Fruit fly (Drosophila melanogaster): ENCODE measurements around the gene CG1637.

Gene CG1637

dm6 chrX:10905047-10905446, 27.4 kb upstream of the CG1637 start (continued):
- TF ChIP-seq salm (tag; optimal IDR thresholded peaks at IDR 0.05) = no peak
- TF ChIP-seq scrt (GFP tag; optimal IDR thresholded peaks at IDR 0.05) = peak; percentile 6
- no peak for TF ChIP-seq ro (GFP tag; IDR thresholded peaks at IDR 0.05)
- TF ChIP-seq CG13287 (GFP tag; IDR thresholded peaks at IDR 0.05; ENCODE audit: partially characterized antibody) = no peak
- no peak for TF ChIP-seq br (optimal IDR thresholded peaks at IDR 0.05)
- TF ChIP-seq BEAF-32 (GFP tag; optimal IDR thresholded peaks at IDR 0.05) = no peak
- peak; percentile 57 for TF ChIP-seq CG1602 (GFP tag; optimal IDR thresholded peaks at IDR 0.05)
- TF ChIP-seq Dek (tag; optimal IDR thresholded peaks at IDR 0.05) = peak; percentile 39
- peak; percentile 69 for TF ChIP-seq CG15269 (tag; optimal IDR thresholded peaks at IDR 0.05)
- TF ChIP-seq CG10565 (GFP tag; optimal IDR thresholded peaks at IDR 0.05) = no peak
- TF ChIP-seq CG12659 (GFP tag; optimal IDR thresholded peaks at IDR 0.05) = peak; percentile 56
- peak; percentile 64 for TF ChIP-seq Blimp-1 (GFP tag; optimal IDR thresholded peaks at IDR 0.05)
- peak; percentile 86 for TF ChIP-seq CG17361 (GFP tag; IDR thresholded peaks at IDR 0.05)
- TF ChIP-seq Nf-YA (GFP tag; IDR thresholded peaks at IDR 0.05) = peak; percentile 30; the same call in 1 of the 2 replicates
- TF ChIP-seq CG12942 (GFP tag; optimal IDR thresholded peaks at IDR 0.05) = peak; percentile 7
- peak; percentile 19 for TF ChIP-seq CG13296 (GFP tag; optimal IDR thresholded peaks at IDR 0.05)
- no peak; the same call in 2 of the 3 replicates for TF ChIP-seq CG14050 (GFP tag; IDR thresholded peaks at IDR 0.05)
- no peak; the same call in 1 of the 2 replicates for TF ChIP-seq slbo (GFP tag; IDR thresholded peaks at IDR 0.05)
- TF ChIP-seq Scr (GFP tag; IDR thresholded peaks at IDR 0.05; ENCODE audit: partially characterized antibody) = no peak
- no peak for TF ChIP-seq Trl (optimal IDR thresholded peaks at IDR 0.05)
- peak; percentile 70 for TF ChIP-seq Trl (GFP tag; optimal IDR thresholded peaks at IDR 0.05)
- no peak for TF ChIP-seq p53 (GFP tag; optimal IDR thresholded peaks at IDR 0.05)
- TF ChIP-seq sob (GFP tag; IDR thresholded peaks at IDR 0.05) = peak; percentile 15; the same call in 1 of the 2 replicates
- TF ChIP-seq jigr1 (GFP tag; IDR thresholded peaks at IDR 0.05) = no peak
- TF ChIP-seq CG12769 (tag; optimal IDR thresholded peaks at IDR 0.05) = no peak
- peak; percentile 49 for TF ChIP-seq CG1529 (GFP tag; optimal IDR thresholded peaks at IDR 0.05)
- TF ChIP-seq CG7786 (GFP tag; optimal IDR thresholded peaks at IDR 0.05) = peak; percentile 27
- TF ChIP-seq Taf1 (GFP tag; IDR thresholded peaks at IDR 0.05) = no peak
- TF ChIP-seq ap (GFP tag; IDR thresholded peaks at IDR 0.05) = 0 out of 2 replicates have a peak, but pooled peaks have one; percentile 32
- TF ChIP-seq CHES-1-like (GFP tag; optimal IDR thresholded peaks at IDR 0.05) = peak; percentile 16
- TF ChIP-seq lilli (GFP tag; optimal IDR thresholded peaks at IDR 0.05) = peak; percentile 66
- TF ChIP-seq sens-2 (GFP tag; IDR thresholded peaks at IDR 0.05) = 0 out of 2 replicates have a peak, but pooled peaks have one; percentile 33
- TF ChIP-seq yki (optimal IDR thresholded peaks at IDR 0.05) = no peak
- TF ChIP-seq dysf (GFP tag; IDR thresholded peaks at IDR 0.05) = peak; percentile 63; the same call in 2 of the 3 replicates
- no peak for TF ChIP-seq nerfin-2 (GFP tag; IDR thresholded peaks at IDR 0.05; ENCODE audit: partially characterized antibody)
- TF ChIP-seq eve (GFP tag; optimal IDR thresholded peaks at IDR 0.05) = no peak
- no peak for TF ChIP-seq Fer2 (tag; optimal IDR thresholded peaks at IDR 0.05)
- no peak for TF ChIP-seq Ravus (GFP tag; IDR thresholded peaks at IDR 0.05)
- TF ChIP-seq toy (GFP tag; IDR thresholded peaks at IDR 0.05) = no peak
- no peak for TF ChIP-seq sima (GFP tag; optimal IDR thresholded peaks at IDR 0.05)
- no peak for TF ChIP-seq ase (GFP tag; IDR thresholded peaks at IDR 0.05)
- TF ChIP-seq hkb (optimal IDR thresholded peaks at IDR 0.05) = no peak
- peak; percentile 67 for TF ChIP-seq hkb (GFP tag; IDR thresholded peaks at IDR 0.05)
- TF ChIP-seq CG4820 (GFP tag; optimal IDR thresholded peaks at IDR 0.05) = peak; percentile 66
- no peak for TF ChIP-seq CG7987 (GFP tag; optimal IDR thresholded peaks at IDR 0.05)
- peak; percentile 80 for TF ChIP-seq CG18262 (tag; optimal IDR thresholded peaks at IDR 0.05)
- peak; percentile 49 for TF ChIP-seq CG11398 (GFP tag; optimal IDR thresholded peaks at IDR 0.05)
- no peak for TF ChIP-seq Elba2 (GFP tag; optimal IDR thresholded peaks at IDR 0.05)
- TF ChIP-seq CG9215 (GFP tag; IDR thresholded peaks at IDR 0.05) = peak; percentile 44; the same call in 1 of the 2 replicates
- peak; percentile 64 for TF ChIP-seq ATbp (GFP tag; optimal IDR thresholded peaks at IDR 0.05)
- peak; percentile 33; the same call in 1 of the 2 replicates for TF ChIP-seq E2f2 (GFP tag; IDR thresholded peaks at IDR 0.05)
- TF ChIP-seq h (optimal IDR thresholded peaks at IDR 0.05) = no peak
- TF ChIP-seq Side (GFP tag; optimal IDR thresholded peaks at IDR 0.05) = peak; percentile 39

Measured in whole organism, embryonic.